Fruit fly (Drosophila melanogaster): ENCODE measurements around the gene Hsp67Bc.

Gene Hsp67Bc

DNA sequence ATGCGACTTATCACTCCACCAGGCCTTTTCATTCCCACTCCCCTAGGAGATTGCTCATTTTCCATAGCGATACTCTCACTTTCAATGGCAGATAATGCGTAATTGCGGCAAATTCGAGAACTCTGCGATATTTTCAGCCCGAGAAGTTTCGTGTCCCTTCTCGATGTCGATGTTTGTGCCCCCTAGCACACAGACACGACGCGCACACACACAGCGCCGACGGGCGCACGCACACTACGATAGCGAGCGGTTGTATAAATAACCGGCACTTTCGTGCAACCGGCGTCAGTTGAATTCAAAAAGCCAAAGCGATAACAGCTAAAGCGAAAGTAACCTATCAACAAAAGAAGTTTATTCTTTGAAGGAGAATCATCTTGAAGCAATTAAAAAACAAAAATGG is 9.3 kb upstream of the Hsp67Bc start, which contains the start of gene Hsp23 (continued):
- TF ChIP-seq CG30431 (GFP tag; optimal IDR thresholded peaks at IDR 0.05), result no peak
- no peak for TF ChIP-seq cwo (GFP tag; optimal IDR thresholded peaks at IDR 0.05)
- TF ChIP-seq ara (GFP tag; IDR thresholded peaks at IDR 0.05), result no peak
- TF ChIP-seq CG6654 (GFP tag; optimal IDR thresholded peaks at IDR 0.05), result no peak
- no peak for TF ChIP-seq B-H2 (GFP tag; optimal IDR thresholded peaks at IDR 0.05)
- TF ChIP-seq BEAF-32 (GFP tag; optimal IDR thresholded peaks at IDR 0.05), result peak; percentile 27
- TF ChIP-seq nom (GFP tag; optimal IDR thresholded peaks at IDR 0.05), result peak; percentile 42
- TF ChIP-seq Myb (GFP tag; optimal IDR thresholded peaks at IDR 0.05), result no peak
- TF ChIP-seq mld (GFP tag; IDR thresholded peaks at IDR 0.05; ENCODE audit: partially characterized antibody), result 0 out of 3 replicates have a peak, but pooled peaks have one; percentile 15
- TF ChIP-seq tio (GFP tag; optimal IDR thresholded peaks at IDR 0.05), result no peak
- no peak for TF ChIP-seq scrt (GFP tag; optimal IDR thresholded peaks at IDR 0.05)
- no peak for TF ChIP-seq CG32532 (GFP tag; IDR thresholded peaks at IDR 0.05)
- no peak for TF ChIP-seq unpg (GFP tag; optimal IDR thresholded peaks at IDR 0.05)
- no peak for TF ChIP-seq CG11085 (GFP tag; IDR thresholded peaks at IDR 0.05)
- TF ChIP-seq abd-A (tag; optimal IDR thresholded peaks at IDR 0.05), result peak; percentile 51
- TF ChIP-seq CG6683 (GFP tag; optimal IDR thresholded peaks at IDR 0.05), result no peak
- no peak for TF ChIP-seq CG17612 (GFP tag; IDR thresholded peaks at IDR 0.05)
- TF ChIP-seq ssp (GFP tag; IDR thresholded peaks at IDR 0.05), result no peak
- no peak for TF ChIP-seq Ada2b (GFP tag; IDR thresholded peaks at IDR 0.05)
- TF ChIP-seq sisA (GFP tag; IDR thresholded peaks at IDR 0.05), result no peak
- peak; percentile 38; the same call in 1 of the 2 replicates for TF ChIP-seq sna (GFP tag; IDR thresholded peaks at IDR 0.05; ENCODE audit: partially characterized antibody)
- TF ChIP-seq CG6765 (GFP tag; optimal IDR thresholded peaks at IDR 0.05), result no peak
- TF ChIP-seq zfh2 (GFP tag; optimal IDR thresholded peaks at IDR 0.05), result no peak
- TF ChIP-seq seq (GFP tag; IDR thresholded peaks at IDR 0.05), result no peak
- peak; percentile 17; the same call in 1 of the 2 replicates for TF ChIP-seq Bgb (GFP tag; IDR thresholded peaks at IDR 0.05; ENCODE audit: partially characterized antibody)
- peak; percentile 11 for TF ChIP-seq D19A (tag; optimal IDR thresholded peaks at IDR 0.05)
- peak; percentile 97 for TF ChIP-seq CG15479 (GFP tag; optimal IDR thresholded peaks at IDR 0.05)
- TF ChIP-seq pzg (GFP tag; optimal IDR thresholded peaks at IDR 0.05), result peak; percentile 2
- peak; percentile 6; the same call in 1 of the 2 replicates for TF ChIP-seq Drgx (GFP tag; IDR thresholded peaks at IDR 0.05)
- TF ChIP-seq CG18599 (GFP tag; optimal IDR thresholded peaks at IDR 0.05), result no peak
- no peak for TF ChIP-seq CG7987 (GFP tag; optimal IDR thresholded peaks at IDR 0.05)
- TF ChIP-seq CG12071 (GFP tag; optimal IDR thresholded peaks at IDR 0.05), result no peak
- TF ChIP-seq CG17361 (GFP tag; IDR thresholded peaks at IDR 0.05), result no peak
- TF ChIP-seq CG10209 (GFP tag; optimal IDR thresholded peaks at IDR 0.05), result no peak
- TF ChIP-seq Nf-YC (tag; optimal IDR thresholded peaks at IDR 0.05), result peak; percentile 6
- TF ChIP-seq p53 (GFP tag; optimal IDR thresholded peaks at IDR 0.05), result no peak
- no peak for TF ChIP-seq CG11695 (GFP tag; IDR thresholded peaks at IDR 0.05)
- no peak for TF ChIP-seq slp2 (GFP tag; optimal IDR thresholded peaks at IDR 0.05)
- no peak; the same call in 2 of the 3 replicates for TF ChIP-seq so (GFP tag; IDR thresholded peaks at IDR 0.05)
- TF ChIP-seq Scr (GFP tag; IDR thresholded peaks at IDR 0.05; ENCODE audit: partially characterized antibody), result peak; percentile 44
- TF ChIP-seq CG2678 (tag; optimal IDR thresholded peaks at IDR 0.05), result no peak
- TF ChIP-seq CG13894 (tag; optimal IDR thresholded peaks at IDR 0.05), result peak; percentile 45
- peak; percentile 51; the same call in 1 of the 2 replicates for TF ChIP-seq CG13287 (GFP tag; IDR thresholded peaks at IDR 0.05; ENCODE audit: partially characterized antibody)
- TF ChIP-seq MBD-R2 (GFP tag; IDR thresholded peaks at IDR 0.05), result 0 out of 2 replicates have a peak, but pooled peaks have one; percentile 9
- peak; percentile 37 for TF ChIP-seq nerfin-1 (tag; optimal IDR thresholded peaks at IDR 0.05)
- no peak for TF ChIP-seq tll (GFP tag; optimal IDR thresholded peaks at IDR 0.05)
- peak; percentile 68 for TF ChIP-seq Blimp-1 (GFP tag; optimal IDR thresholded peaks at IDR 0.05)
- TF ChIP-seq Six4 (GFP tag; optimal IDR thresholded peaks at IDR 0.05), result no peak
- no peak for TF ChIP-seq zen (tag; optimal IDR thresholded peaks at IDR 0.05)

Measured in whole organism, embryonic.